Fruit fly (Drosophila melanogaster): ENCODE data around the gene Obp83ef.
A peak's percentile ranks its signal among the peaks of the same experiment; 100 is the strongest.

Obp83ef gene

DNA sequence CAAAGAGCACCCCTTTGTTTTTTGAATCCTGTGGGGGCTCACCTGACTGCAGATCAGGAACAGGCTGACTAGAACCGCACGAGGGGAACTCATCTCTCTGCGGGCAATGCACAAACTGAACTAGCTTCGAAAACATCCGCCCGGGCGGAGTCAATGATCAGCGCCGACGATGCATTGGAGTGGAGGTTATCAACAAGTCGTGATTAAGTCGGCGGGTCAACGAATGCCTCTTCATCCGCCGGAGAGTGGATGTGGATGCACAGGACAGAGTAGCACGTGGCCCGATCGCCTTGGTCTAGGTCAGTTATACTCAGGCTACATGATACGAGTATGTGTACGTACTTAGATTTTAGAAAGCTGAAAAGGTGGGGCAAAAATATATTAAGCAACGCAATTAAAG, at the start of gene Obp83ef:
TSS of gene Obp83ef (minus strand) at position 119 of the 400 bp plus-strand sequence.
- TF ChIP-seq noc (tag; optimal IDR thresholded peaks at IDR 0.05), result no peak

DNA sequence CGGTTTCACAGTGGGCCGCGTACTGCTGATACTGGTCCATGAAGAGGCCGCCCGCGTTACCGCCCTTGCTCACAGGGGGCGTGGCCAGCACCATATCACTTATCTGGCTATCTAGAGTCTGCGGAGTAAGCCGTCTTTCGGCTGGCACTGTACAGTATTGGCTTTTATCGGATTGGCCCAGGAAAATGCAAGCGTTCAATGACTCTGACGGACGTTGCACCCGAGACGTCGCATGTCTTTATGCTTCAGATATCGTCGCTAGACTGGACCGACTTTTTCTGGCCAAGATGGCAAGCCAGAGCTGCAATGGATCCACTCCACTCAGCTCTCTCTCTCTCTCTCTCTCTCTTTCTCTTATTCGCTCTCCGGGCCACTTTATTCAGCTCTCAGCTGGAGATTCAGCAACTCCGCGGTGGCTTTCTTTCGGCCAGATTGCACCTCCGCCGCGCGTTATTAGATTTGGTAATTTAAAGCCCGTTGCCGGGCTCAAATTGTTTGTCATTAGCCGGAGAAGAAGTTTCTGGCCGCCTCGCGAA, 46.2 kb upstream of the Obp83ef start, which contains the start of gene CG31559:
TSS of gene CG31559 (minus strand) at position 273 of the 536 bp plus-strand sequence.
- no peak for TF ChIP-seq noc (tag; optimal IDR thresholded peaks at IDR 0.05)

DNA sequence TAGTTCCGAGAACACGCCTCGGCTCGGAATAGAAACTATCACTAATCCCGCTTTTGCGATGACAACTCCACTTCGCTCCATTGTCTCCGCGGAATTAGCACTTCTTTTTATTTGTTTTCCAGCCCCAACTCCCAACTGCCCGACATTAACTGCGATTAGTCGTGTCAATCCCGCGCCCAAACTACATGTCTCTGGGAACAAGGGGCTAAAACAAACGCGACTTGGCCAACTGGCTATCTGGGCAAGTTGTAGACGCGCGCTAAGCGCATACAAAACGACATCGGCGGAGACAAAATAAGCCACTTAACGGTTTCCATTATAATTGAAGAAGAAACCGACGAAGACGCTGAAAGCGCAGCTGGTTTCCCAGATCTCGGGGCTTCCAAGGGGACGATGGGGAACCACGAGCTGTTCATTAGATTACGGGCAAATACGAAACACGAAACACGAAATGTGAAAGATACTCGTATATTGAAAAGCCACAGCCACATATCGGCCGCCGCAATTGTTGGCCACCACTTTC, 44.0 kb upstream of the Obp83ef start:
- no peak for TF ChIP-seq noc (tag; optimal IDR thresholded peaks at IDR 0.05)

- no peak for TF ChIP-seq noc (tag; optimal IDR thresholded peaks at IDR 0.05)
These were observed 42.7 kb upstream of the Obp83ef start for dm6 chr3R:6153574-6153973.

DNA sequence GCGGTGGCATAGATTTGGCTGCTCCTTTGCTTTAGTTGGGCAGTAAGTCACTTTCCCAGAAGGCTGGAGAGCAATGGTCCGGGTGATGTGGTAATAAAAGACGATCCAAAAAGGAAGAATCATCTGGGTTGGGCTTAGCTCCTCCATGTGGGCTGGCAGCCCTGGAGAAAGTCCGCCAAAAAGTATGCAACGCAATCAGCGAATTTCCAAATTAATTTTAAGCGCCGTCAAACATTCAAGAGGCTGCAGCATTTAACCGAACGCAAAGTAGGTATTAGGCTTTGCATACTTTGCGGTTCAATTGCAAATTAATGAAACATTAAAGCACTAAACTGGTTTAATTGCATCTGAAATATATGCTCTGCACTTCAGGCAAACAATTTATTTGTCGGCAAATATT, 38.8 kb upstream of the Obp83ef start:
- no peak for TF ChIP-seq noc (tag; optimal IDR thresholded peaks at IDR 0.05)

DNA sequence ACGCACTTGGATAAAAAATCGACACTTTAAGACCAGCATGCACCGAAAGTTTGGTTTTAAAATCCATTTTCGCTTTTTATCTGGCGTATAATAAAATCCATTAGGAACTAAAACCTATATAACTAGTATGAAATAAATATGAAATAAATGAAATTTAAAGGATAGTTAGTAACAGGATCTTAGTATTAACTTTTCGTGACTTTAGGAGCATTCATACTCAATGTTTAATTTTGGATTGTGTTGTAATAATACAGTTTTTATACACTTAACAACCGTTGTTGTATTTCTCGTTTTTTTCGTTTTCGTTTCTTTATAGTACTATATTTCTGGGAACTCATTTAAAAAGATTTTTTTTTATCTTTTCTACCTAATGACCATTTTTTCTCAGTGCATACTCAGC, 38.3 kb upstream of the Obp83ef start:
- no peak for TF ChIP-seq noc (tag; optimal IDR thresholded peaks at IDR 0.05)

DNA sequence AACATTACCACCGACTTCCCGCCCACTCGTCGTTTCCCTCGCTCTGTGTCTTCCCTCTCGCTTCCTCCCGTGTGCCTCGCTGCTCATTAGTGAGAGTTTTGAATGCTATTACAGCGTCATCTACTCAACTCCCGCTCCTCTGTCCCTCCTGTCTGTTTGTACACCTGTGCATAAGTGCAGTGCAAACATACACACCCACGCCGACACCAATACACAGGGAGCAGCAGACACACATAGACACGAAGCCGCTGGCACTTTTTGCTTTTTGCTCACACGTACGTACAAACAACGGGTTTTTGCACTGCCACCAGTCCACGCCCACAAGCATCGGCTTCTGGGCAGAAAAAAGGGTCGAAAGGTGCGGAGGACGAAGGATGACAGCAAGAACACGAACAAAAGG, 30.9 kb upstream of the Obp83ef start:
- no peak for TF ChIP-seq noc (tag; optimal IDR thresholded peaks at IDR 0.05)

- TF ChIP-seq noc (tag; optimal IDR thresholded peaks at IDR 0.05), result no peak
These were observed 11.5 kb upstream of the Obp83ef start, which contains the start of gene Vha14-2 for dm6 chr3R:6122292-6122691. Gene Vha14-2 (plus strand): TSS chr3R:6122592.

- peak; percentile 77 for TF ChIP-seq noc (tag; optimal IDR thresholded peaks at IDR 0.05)
These were observed 1.6 kb upstream of the Obp83ef start, which contains the start of gene Obp83g for dm6 chr3R:6112252-6112995. Gene Obp83g (minus strand): TSS chr3R:6112302.

DNA sequence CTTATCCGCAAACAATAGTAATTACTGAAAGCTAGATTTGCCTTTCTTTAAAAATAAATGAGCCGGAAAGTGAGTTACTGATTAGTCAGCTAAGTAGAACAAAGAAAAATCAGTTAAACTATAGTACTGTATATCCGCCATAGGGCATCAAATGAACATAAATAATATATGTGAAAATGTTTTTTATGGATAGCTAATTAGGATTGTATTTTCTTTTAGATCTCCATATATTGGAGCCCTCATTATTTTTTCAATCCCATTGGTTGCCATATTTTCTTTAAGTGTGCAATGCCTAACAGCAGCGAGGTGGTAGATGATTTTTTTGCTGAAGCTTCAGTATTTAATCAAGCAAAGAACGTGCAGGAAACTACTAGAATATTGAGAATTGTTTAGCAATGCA, 3.0 kb downstream of the Obp83ef start, which contains the start of gene Obp83cd:
TSS of gene Obp83cd (plus strand) at position 343 of the 400 bp plus-strand sequence.
- peak; percentile 53 for TF ChIP-seq noc (tag; optimal IDR thresholded peaks at IDR 0.05)

- TF ChIP-seq noc (tag; optimal IDR thresholded peaks at IDR 0.05), result no peak
These were observed 3.5 kb downstream of the Obp83ef start for dm6 chr3R:6107353-6107752.

DNA sequence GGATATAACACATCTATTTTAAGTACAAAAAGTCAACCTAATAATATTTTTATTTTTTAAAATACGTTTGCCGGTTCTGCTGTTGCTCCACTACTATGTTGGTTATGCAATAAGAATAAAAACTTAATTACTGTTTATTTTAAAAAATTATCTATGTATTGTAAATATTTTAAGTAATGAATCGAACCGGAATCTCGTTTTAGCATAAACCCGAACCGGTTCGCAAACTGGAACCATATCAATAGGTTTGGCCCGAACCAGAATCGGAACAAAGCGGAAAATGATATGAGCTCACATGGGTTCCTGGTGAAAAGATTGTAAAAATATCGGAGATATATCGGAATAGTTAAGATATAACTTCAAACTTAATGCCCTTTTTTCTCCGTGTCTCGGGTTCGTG, 4.1 kb downstream of the Obp83ef start:
- no peak for TF ChIP-seq noc (tag; optimal IDR thresholded peaks at IDR 0.05)

dm6 chr3R:6105160-6105559, 5.7 kb downstream of the Obp83ef start:
- TF ChIP-seq noc (tag; optimal IDR thresholded peaks at IDR 0.05), result no peak

DNA sequence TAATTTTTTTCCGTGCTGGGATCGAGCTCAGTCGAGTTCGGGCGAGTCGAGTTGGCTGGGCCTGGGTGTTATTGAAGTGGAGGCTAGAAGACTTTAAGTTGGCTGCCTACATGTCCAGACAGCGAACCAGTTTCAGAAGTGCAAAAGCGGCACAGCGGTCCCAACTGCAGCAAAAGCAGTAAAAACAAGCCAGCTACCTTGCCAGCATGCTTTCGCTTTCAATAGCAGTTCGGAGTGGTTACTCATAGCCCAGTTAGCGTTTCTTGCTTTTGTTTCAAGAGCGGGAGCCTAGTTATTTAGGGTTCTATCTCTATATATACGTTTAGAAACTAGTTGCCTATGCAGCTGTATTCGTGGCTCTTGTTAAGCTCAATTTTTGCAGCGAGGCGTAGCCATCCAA, 8.1 kb downstream of the Obp83ef start:
- no peak for TF ChIP-seq noc (tag; optimal IDR thresholded peaks at IDR 0.05)

dm6 chr3R:6102318-6102717, 8.5 kb downstream of the Obp83ef start:
- TF ChIP-seq noc (tag; optimal IDR thresholded peaks at IDR 0.05), result no peak

DNA sequence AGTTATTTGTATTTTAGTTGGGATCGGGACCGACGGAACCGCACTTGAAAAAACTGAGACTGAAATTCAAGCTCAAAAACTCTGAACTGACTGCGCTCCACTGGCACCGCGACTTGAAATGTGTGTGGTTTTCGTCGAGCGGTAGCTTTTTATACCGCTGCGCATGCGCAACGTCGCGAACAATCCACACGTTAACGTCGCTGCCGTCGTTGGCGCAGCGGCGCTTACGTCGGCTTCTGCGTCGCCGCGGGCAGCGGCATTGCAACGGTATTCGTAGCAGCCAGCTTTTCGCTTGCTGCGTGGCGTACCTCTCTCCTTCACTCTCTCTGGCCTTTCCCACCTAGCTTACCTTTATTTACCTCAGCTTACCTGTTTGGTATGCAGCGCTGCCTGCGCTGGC, 10.1 kb downstream of the Obp83ef start, which contains the start of gene Gasp:
TSS of gene Gasp (minus strand) at position 124 of the 400 bp plus-strand sequence.
- TF ChIP-seq noc (tag; optimal IDR thresholded peaks at IDR 0.05), result no peak

dm6 chr3R:6098320-6098719, 12.5 kb downstream of the Obp83ef start:
- no peak for TF ChIP-seq noc (tag; optimal IDR thresholded peaks at IDR 0.05)

All from whole organism, larva.